Worm (Caenorhabditis elegans) whole organism, L4/young adult: ENCODE measurements around the gene R03G8.1.

Experiments
- W03F9.2 ChIP-seq: fragments of 150-350 bp; optimal IDR thresholded peaks from 2 replicates; lab custom pipeline; 2014; ENCODE audit warnings: missing biosample characterization, missing genetic modification characterization
- dao-5 ChIP-seq: sonication (generic microtip); optimal IDR thresholded peaks from 2 replicates; lab custom pipeline; 2016; ENCODE audit warnings: missing genotype, missing genetic modification characterization, moderate library complexity, missing compliant biosample characterization
- him-1 ChIP-seq: sonication (generic microtip); optimal IDR thresholded peaks from 2 replicates; lab custom pipeline; 2016; ENCODE audit warnings: missing genotype, missing genetic modification reagents, missing genetic modification characterization, missing compliant biosample characterization

DNA sequence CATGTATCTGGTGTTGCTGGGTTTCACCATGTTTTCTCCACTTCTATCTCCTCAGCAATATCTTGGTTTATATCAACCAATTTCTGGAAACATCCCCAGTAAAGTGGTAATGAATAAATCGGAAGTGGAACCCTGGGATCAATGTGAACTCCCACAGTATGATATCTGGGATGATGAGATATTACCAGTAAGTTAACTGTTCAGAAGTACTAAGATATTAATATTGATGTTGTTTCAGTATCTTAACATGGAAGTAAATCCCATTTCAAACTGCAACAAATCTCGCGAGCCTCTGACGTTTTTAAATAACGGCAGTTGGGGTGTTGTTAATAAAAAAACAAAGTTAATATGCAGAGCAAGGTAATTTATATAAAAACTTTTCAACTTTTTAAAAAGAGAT is 6.8 kb downstream of the R03G8.1 start:
- TF ChIP-seq dao-5: no peak
- no peak for TF ChIP-seq him-1 (tag; lab: Kevin White, UChicago)
- TF ChIP-seq W03F9.2 (tag; lab: Kevin White, UChicago): no peak
